Worm (Caenorhabditis elegans) whole organism, early embryonic: ENCODE results near the gene ddr-1.

Source experiments
- B0310.2 ChIP-seq: sonication (generic microtip); optimal IDR thresholded peaks from 2 replicates; lab custom pipeline; 2016; ENCODE audit warnings: mild to moderate bottlenecking, missing genetic modification characterization, missing compliant biosample characterization
- F13C5.2 ChIP-seq: sonication (generic microtip); optimal IDR thresholded peaks from 2 replicates; lab custom pipeline; 2017; ENCODE audit warnings: mild to moderate bottlenecking, missing genetic modification characterization, inconsistent platforms, missing compliant biosample characterization
- aly-1 ChIP-seq: sonication (generic microtip); optimal IDR thresholded peaks from 2 replicates; lab custom pipeline; 2016; ENCODE audit warnings: missing genetic modification characterization, missing compliant biosample characterization
- ama-1 ChIP-seq: fragments of 150-350 bp; optimal IDR thresholded peaks from 2 replicates; lab custom pipeline; 2014
- ceh-13 ChIP-seq: fragments of 200-800 bp; sonication (Bioruptor generic); optimal IDR thresholded peaks from 2 replicates; lab custom pipeline; 2018; ENCODE audit warnings: mild to moderate bottlenecking, missing genetic modification characterization, missing compliant biosample characterization
- ceh-36 ChIP-seq: sonication (generic microtip); optimal IDR thresholded peaks from 2 replicates; lab custom pipeline; 2016; ENCODE audit warnings: missing genetic modification characterization, inconsistent platforms, missing compliant biosample characterization
- ets-7 ChIP-seq: sonication (generic microtip); optimal IDR thresholded peaks from 2 replicates; lab custom pipeline; 2016; ENCODE audit warnings: missing genotype, missing genetic modification characterization, missing compliant biosample characterization
- flt-1 ChIP-seq: fragments of 200-800 bp; sonication (Bioruptor generic); IDR thresholded peaks from 2 replicates; pipeline ENCODE4 v1.3.6; 2022; ENCODE audit warnings: missing genetic modification characterization, missing compliant biosample characterization
- hmbx-1 ChIP-seq: sonication (generic microtip); optimal IDR thresholded peaks from 2 replicates; lab custom pipeline; 2016; ENCODE audit warnings: mild to moderate bottlenecking, missing genetic modification characterization, missing compliant biosample characterization
- hmg-4 ChIP-seq: fragments of 200-800 bp; sonication (Bioruptor generic); optimal IDR thresholded peaks from 2 replicates; lab custom pipeline; 2018; ENCODE audit warnings: mild to moderate bottlenecking, missing genetic modification characterization, missing compliant biosample characterization
- hnd-1 ChIP-seq: sonication (generic microtip); optimal IDR thresholded peaks from 2 replicates; lab custom pipeline; 2016; ENCODE audit warnings: missing genetic modification characterization, missing compliant biosample characterization
- pes-1 ChIP-seq: fragments of 200-800 bp; sonication (Bioruptor generic); IDR thresholded peaks from 2 replicates; pipeline ENCODE4 v1.3.6; 2022; ENCODE audit warnings: missing genetic modification reagents, missing genetic modification characterization, missing compliant biosample characterization
- scrt-1 ChIP-seq: fragments of 200-800 bp; sonication (Bioruptor generic); IDR thresholded peaks from 2 replicates; pipeline ENCODE4 v1.3.6; 2022; ENCODE audit warnings: missing genetic modification characterization, missing compliant biosample characterization
- sea-1 ChIP-seq: fragments of 200-800 bp; sonication (Bioruptor generic); conservative IDR thresholded peaks from 2 replicates; pipeline ENCODE4 v1.3.6; 2022; ENCODE audit warnings: missing genetic modification characterization, missing compliant biosample characterization
- tbx-11 ChIP-seq: fragments of 200-800 bp; sonication (Bioruptor generic); IDR thresholded peaks from 2 replicates; pipeline ENCODE4 v1.3.6; 2022; ENCODE audit warnings: missing genetic modification characterization, missing compliant biosample characterization
- tbx-37 ChIP-seq: fragments of 200-800 bp; sonication (Bioruptor generic); conservative IDR thresholded peaks from 2 replicates; pipeline ENCODE4 v1.3.6; 2022; ENCODE audit warnings: missing genetic modification reagents, missing genetic modification characterization, missing compliant biosample characterization
- tra-4 ChIP-seq: sonication (generic microtip); optimal IDR thresholded peaks from 2 replicates; lab custom pipeline; 2017; ENCODE audit warnings: missing genetic modification characterization, missing compliant biosample characterization

The ddr-1 gene

DNA sequence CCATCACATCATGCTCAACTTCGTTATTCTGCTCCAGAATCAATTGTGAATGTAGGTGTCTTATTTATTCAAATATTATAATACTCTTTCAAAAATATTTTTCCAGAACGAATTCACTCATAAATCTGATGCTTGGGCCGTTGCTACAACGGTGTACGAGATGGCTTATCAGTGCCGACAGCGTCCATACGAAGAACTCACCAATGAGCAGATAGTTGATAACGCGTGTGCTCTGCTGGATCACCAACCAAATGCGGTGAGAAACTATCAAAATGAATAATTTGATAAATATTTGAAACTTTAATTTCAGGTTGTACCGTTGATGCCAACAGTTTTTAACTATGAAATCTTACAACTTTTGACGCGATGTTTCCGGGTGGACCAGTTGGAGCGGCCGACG is 4.6 kb downstream of the ddr-1 start:
- no peak for TF ChIP-seq hnd-1
- TF ChIP-seq sea-1, result no peak
- TF ChIP-seq tbx-11 (GFP tag; lab: Robert Waterston, UW), result no peak
- no peak for TF ChIP-seq ceh-13 (GFP tag; lab: Kevin White, UChicago)
- TF ChIP-seq scrt-1 (GFP tag; lab: Robert Waterston, UW), result no peak
- TF ChIP-seq tra-4 (tag; lab: Kevin White, UChicago), result no peak
- no peak for TF ChIP-seq hmg-4 (GFP tag; lab: Kevin White, UChicago)
- no peak for TF ChIP-seq flt-1
- TF ChIP-seq tbx-37 (GFP tag; lab: Robert Waterston, UW), result no peak
- no peak for TF ChIP-seq F13C5.2 (tag; lab: Kevin White, UChicago)
- TF ChIP-seq ceh-36, result no peak
- no peak for TF ChIP-seq B0310.2 (tag; lab: Kevin White, UChicago)
- no peak for TF ChIP-seq hmbx-1 (tag; lab: Kevin White, UChicago)
- no peak for TF ChIP-seq ama-1 (lab: Kevin White, UChicago)
- no peak for TF ChIP-seq ets-7 (tag; lab: Kevin White, UChicago)
- no peak for TF ChIP-seq aly-1 (tag; lab: Kevin White, UChicago)
- no peak for TF ChIP-seq pes-1 (GFP tag; lab: Robert Waterston, UW)

ce11 chrX:5466149-5466548 is 5.1 kb downstream of the ddr-1 start:
- no peak for TF ChIP-seq ets-7 (tag; lab: Kevin White, UChicago)

DNA sequence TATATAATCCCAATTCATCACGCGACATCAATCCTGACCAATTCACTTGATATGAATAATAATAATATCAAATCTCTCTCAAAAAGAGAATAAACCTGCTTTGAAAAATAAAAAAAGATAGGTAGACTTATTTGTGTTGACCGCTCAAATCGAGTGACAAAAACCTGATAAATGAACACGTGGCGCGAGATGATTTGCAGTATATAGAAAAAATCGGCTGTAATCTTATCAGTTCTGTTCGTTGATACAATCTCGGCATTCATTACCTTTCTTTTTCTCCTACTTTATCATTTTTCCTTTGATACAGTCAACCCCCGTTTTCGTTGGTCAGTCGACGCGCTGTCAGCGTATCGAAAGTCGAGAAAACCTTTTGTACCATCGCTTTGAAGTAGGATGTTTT is 6.3 kb downstream of the ddr-1 start:
- TF ChIP-seq tbx-11 (GFP tag; lab: Robert Waterston, UW) (no peak), F13C5.2 (tag; lab: Kevin White, UChicago) (no peak), flt-1 (no peak), ceh-36 (no peak), B0310.2 (tag; lab: Kevin White, UChicago) (no peak), hmg-4 (GFP tag; lab: Kevin White, UChicago) (no peak), hnd-1 (no peak), ceh-13 (GFP tag; lab: Kevin White, UChicago) (no peak), aly-1 (tag; lab: Kevin White, UChicago) (no peak), tra-4 (tag; lab: Kevin White, UChicago) (no peak), sea-1 (no peak), ets-7 (tag; lab: Kevin White, UChicago) (no peak)

DNA sequence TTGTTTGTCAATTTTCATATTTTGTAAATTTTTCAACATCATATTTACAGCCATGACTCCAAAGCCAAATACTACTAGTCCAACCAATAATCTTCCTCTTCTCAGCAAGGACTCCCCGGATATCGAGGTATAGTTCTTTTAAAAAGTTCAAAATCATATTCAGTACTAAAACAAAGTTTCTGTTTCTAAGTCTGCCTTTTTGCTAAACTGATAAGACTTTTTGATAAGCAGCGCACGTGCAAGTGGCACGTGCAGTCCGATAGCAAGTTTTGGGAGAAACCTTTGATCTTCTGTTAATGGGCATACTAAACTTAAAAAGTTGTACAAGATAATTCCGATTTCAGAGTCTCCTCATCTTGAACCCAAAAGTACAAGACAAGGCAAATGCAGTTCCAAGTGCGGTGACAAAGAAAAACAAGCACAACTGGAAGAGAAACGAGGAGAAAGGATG is 6.8 kb downstream of the ddr-1 start, which contains the start of gene dpyd-1:
Gene dpyd-1, plus strand, starts transcription at position 51 of the 451 bp plus-strand sequence.
- TF ChIP-seq tbx-37 (GFP tag; lab: Robert Waterston, UW), result no peak
- no peak for TF ChIP-seq ama-1 (lab: Kevin White, UChicago)
- TF ChIP-seq F13C5.2 (tag; lab: Kevin White, UChicago), result no peak
- TF ChIP-seq ets-7 (tag; lab: Kevin White, UChicago), result no peak
- no peak for TF ChIP-seq scrt-1 (GFP tag; lab: Robert Waterston, UW)
- TF ChIP-seq tbx-11 (GFP tag; lab: Robert Waterston, UW), result no peak
- no peak for TF ChIP-seq tra-4 (tag; lab: Kevin White, UChicago)
- no peak for TF ChIP-seq hmg-4 (GFP tag; lab: Kevin White, UChicago)
- no peak for TF ChIP-seq B0310.2 (tag; lab: Kevin White, UChicago)
- no peak for TF ChIP-seq aly-1 (tag; lab: Kevin White, UChicago)
- no peak for TF ChIP-seq sea-1
- no peak for TF ChIP-seq ceh-36
- TF ChIP-seq hnd-1, result no peak
- no peak for TF ChIP-seq ceh-13 (GFP tag; lab: Kevin White, UChicago)
- TF ChIP-seq hmbx-1 (tag; lab: Kevin White, UChicago), result no peak
- no peak for TF ChIP-seq flt-1

ce11 chrX:5470111-5470745 is 9.2 kb downstream of the ddr-1 start:
- no peak for TF ChIP-seq hmg-4 (GFP tag; lab: Kevin White, UChicago)
- TF ChIP-seq hmbx-1 (tag; lab: Kevin White, UChicago), result no peak

DNA sequence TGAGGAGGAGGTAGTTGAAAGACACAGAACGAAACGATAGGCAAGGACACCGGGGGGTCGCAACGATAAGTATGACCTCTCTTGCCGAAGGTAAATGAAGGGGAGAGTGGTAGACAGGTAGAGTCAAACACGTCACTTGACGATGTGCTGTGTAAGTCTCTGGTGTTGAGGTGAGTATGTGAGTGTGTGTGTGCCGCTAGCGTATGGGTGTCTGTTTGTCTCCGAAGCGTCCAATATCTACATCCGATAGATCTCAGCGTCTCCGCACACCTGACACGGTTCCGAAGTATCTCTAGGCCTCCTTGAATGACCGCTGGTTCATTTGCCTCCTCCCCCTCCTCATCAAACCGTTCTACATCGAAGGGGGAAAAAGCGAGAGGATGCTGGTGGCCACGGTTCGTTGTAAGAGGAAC is 14.1 kb downstream of the ddr-1 start:
- TF ChIP-seq ceh-13 (GFP tag; lab: Kevin White, UChicago), result no peak
- TF ChIP-seq B0310.2 (tag; lab: Kevin White, UChicago), result peak; percentile 65
- TF ChIP-seq hmg-4 (GFP tag; lab: Kevin White, UChicago), result peak; percentile 92
- 0 out of 2 replicates have a peak, but pooled peaks have one; percentile 29 for TF ChIP-seq tbx-11 (GFP tag; lab: Robert Waterston, UW)
- 0 out of 2 replicates have a peak, but pooled peaks have one; percentile 7 for TF ChIP-seq flt-1
- peak; percentile 60 for TF ChIP-seq F13C5.2 (tag; lab: Kevin White, UChicago)
- TF ChIP-seq ets-7 (tag; lab: Kevin White, UChicago), result no peak
- TF ChIP-seq tbx-37 (GFP tag; lab: Robert Waterston, UW), result no peak; the same call in 1 of the 2 replicates
- TF ChIP-seq sea-1, result peak; percentile 37; the same call in 1 of the 2 replicates

DNA sequence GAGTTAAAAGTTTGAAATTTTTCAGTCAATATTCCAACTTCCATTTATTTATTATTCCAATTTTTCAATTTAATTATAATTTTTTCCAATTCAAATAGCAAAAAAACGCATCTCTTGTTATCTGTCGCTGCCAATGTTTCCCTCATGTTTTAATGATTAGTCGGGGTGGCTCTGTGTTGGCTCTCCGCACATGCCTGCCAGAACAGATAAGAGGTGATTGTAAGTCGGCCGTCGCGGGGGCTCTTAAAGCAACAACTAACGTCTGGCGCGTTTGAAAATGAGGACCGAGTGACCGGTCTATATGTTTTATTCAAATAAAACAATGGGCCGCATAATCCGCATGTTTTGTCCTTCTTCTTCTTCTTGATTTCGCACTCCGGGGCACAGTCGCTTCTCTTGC is 15.3 kb downstream of the ddr-1 start:
- TF ChIP-seq sea-1 (no peak), tbx-37 (GFP tag; lab: Robert Waterston, UW) (no peak), scrt-1 (GFP tag; lab: Robert Waterston, UW) (no peak), B0310.2 (tag; lab: Kevin White, UChicago) (no peak), ceh-13 (GFP tag; lab: Kevin White, UChicago) (no peak), ets-7 (tag; lab: Kevin White, UChicago) (no peak), tbx-11 (GFP tag; lab: Robert Waterston, UW) (no peak), flt-1 (no peak), hnd-1 (no peak), tra-4 (tag; lab: Kevin White, UChicago) (no peak), aly-1 (tag; lab: Kevin White, UChicago) (no peak), hmbx-1 (tag; lab: Kevin White, UChicago) (no peak)
